Worm (Caenorhabditis elegans) whole organism, young adult: ENCODE results near the gene set-25.

Source experiments
- B0019.2 ChIP-seq: fragments of 200-800 bp; sonication (Bioruptor generic); conservative IDR thresholded peaks from 2 replicates; pipeline ENCODE4 v1.3.6; 2022; ENCODE audit warnings: missing genetic modification reagents, missing genetic modification characterization, missing compliant biosample characterization
- C06A6.2 ChIP-seq: fragments of 200-800 bp; sonication (Bioruptor generic); conservative IDR thresholded peaks from 2 replicates; pipeline ENCODE4 v1.3.6; 2022; ENCODE audit warnings: missing genetic modification characterization, missing compliant biosample characterization
- C17E4.6 ChIP-seq: fragments of 200-800 bp; sonication (Bioruptor generic); IDR thresholded peaks from 2 replicates; pipeline ENCODE4 v1.3.6; 2022; ENCODE audit warnings: missing genetic modification reagents, missing genetic modification characterization, missing compliant biosample characterization
- D2030.7 ChIP-seq: fragments of 200-800 bp; sonication (Bioruptor generic); IDR thresholded peaks from 2 replicates; pipeline ENCODE4 v1.3.6; 2022; ENCODE audit warnings: missing genetic modification reagents, missing genetic modification characterization, missing compliant biosample characterization
- F10E7.11 ChIP-seq: sonication (generic microtip); optimal IDR thresholded peaks from 2 replicates; lab custom pipeline; 2017; ENCODE audit warnings: mild to moderate bottlenecking, missing genetic modification characterization, moderate library complexity, missing compliant biosample characterization
- F23B12.7 ChIP-seq: sonication (generic microtip); optimal IDR thresholded peaks from 2 replicates; lab custom pipeline; 2017; ENCODE audit warnings: missing genetic modification characterization, mild to moderate bottlenecking, missing compliant biosample characterization, antibody characterized with exemption, moderate library complexity; ENCODE audit not compliant: insufficient read depth
- F49E8.2 ChIP-seq: sonication (generic microtip); optimal IDR thresholded peaks from 3 replicates; lab custom pipeline; 2017; ENCODE audit warnings: missing genetic modification characterization, mild to moderate bottlenecking, missing compliant biosample characterization, antibody characterized with exemption, moderate library complexity; ENCODE audit not compliant: insufficient read depth
- F55B11.4 ChIP-seq: sonication (generic microtip); optimal IDR thresholded peaks from 2 replicates; lab custom pipeline; 2016; ENCODE audit warnings: missing compliant biosample characterization, missing genetic modification characterization, borderline replicate concordance; ENCODE audit not compliant: insufficient read depth
- F57A8.1 ChIP-seq: fragments of 200-800 bp; sonication (Bioruptor generic); optimal IDR thresholded peaks from 2 replicates; lab custom pipeline; 2018; ENCODE audit warnings: mild to moderate bottlenecking, missing genetic modification characterization, moderate library complexity, missing compliant biosample characterization
- K12H6.12 ChIP-seq: fragments of 200-800 bp; sonication (Bioruptor generic); optimal IDR thresholded peaks from 2 replicates; lab custom pipeline; 2018; ENCODE audit warnings: mild to moderate bottlenecking, missing genetic modification characterization, missing compliant biosample characterization
- Y67H2A.10 ChIP-seq: fragments of 200-800 bp; sonication (Bioruptor generic); conservative IDR thresholded peaks from 2 replicates; pipeline ENCODE4 v1.3.6; 2022; ENCODE audit warnings: missing genetic modification reagents, missing genetic modification characterization, missing compliant biosample characterization
- Y79H2A.3 ChIP-seq: fragments of 200-800 bp; sonication (Bioruptor generic); conservative IDR thresholded peaks from 2 replicates; pipeline ENCODE4 v1.3.6; 2022; ENCODE audit warnings: missing genetic modification reagents, missing genetic modification characterization, missing compliant biosample characterization
- akir-1 ChIP-seq: fragments of 200-800 bp; sonication (Bioruptor generic); optimal IDR thresholded peaks from 2 replicates; lab custom pipeline; 2018; ENCODE audit warnings: mild to moderate bottlenecking, missing genetic modification characterization, moderate library complexity, missing compliant biosample characterization
- athp-1 ChIP-seq: sonication (generic microtip); optimal IDR thresholded peaks from 2 replicates; lab custom pipeline; 2017; ENCODE audit warnings: mild to moderate bottlenecking, missing genetic modification characterization, missing compliant biosample characterization
- attf-6 ChIP-seq: fragments of 200-800 bp; sonication (Bioruptor generic); IDR thresholded peaks from 2 replicates; pipeline ENCODE4 v1.3.6; 2022; ENCODE audit warnings: missing genetic modification reagents, missing genetic modification characterization, missing compliant biosample characterization
- ceh-27 ChIP-seq: fragments of 200-800 bp; sonication (Bioruptor generic); optimal IDR thresholded peaks from 2 replicates; lab custom pipeline; 2018; ENCODE audit warnings: mild to moderate bottlenecking, missing genetic modification characterization, moderate library complexity, missing compliant biosample characterization
- ceh-79 ChIP-seq: sonication (generic microtip); optimal IDR thresholded peaks from 2 replicates; lab custom pipeline; 2017; ENCODE audit warnings: mild to moderate bottlenecking, missing genetic modification characterization, missing compliant biosample characterization
- chd-7 ChIP-seq: sonication (generic microtip); optimal IDR thresholded peaks from 2 replicates; lab custom pipeline; 2016; ENCODE audit warnings: mild to moderate bottlenecking, missing genetic modification characterization, moderate library complexity, missing compliant biosample characterization
- dox-1 ChIP-seq: fragments of 200-800 bp; sonication (Bioruptor generic); IDR thresholded peaks from 2 replicates; pipeline ENCODE4 v1.3.6; 2022; ENCODE audit warnings: missing genetic modification reagents, missing genetic modification characterization, missing compliant biosample characterization
- dpl-1 ChIP-seq: fragments of 150-350 bp; optimal IDR thresholded peaks from 2 replicates; lab custom pipeline; 2014; ENCODE audit warnings: missing biosample characterization, missing genetic modification reagents, missing genetic modification characterization
- egl-18 ChIP-seq: fragments of 200-800 bp; sonication (Bioruptor generic); IDR thresholded peaks from 2 replicates; pipeline ENCODE4 v1.3.6; 2022; ENCODE audit warnings: missing genetic modification reagents, missing genetic modification characterization, missing compliant biosample characterization
- ekl-4 ChIP-seq: fragments of 200-800 bp; sonication (Bioruptor generic); IDR thresholded peaks from 2 replicates; pipeline ENCODE4 v1.3.6; 2022; ENCODE audit warnings: missing genetic modification reagents, missing genetic modification characterization, missing compliant biosample characterization
- gei-17 ChIP-seq: fragments of 200-800 bp; sonication (Bioruptor generic); optimal IDR thresholded peaks from 2 replicates; lab custom pipeline; 2018; ENCODE audit warnings: mild to moderate bottlenecking, missing genetic modification characterization, missing compliant biosample characterization
- hlh-12 ChIP-seq: sonication (generic microtip); optimal IDR thresholded peaks from 2 replicates; lab custom pipeline; 2016; ENCODE audit warnings: missing genetic modification characterization, missing compliant biosample characterization
- hmg-20 ChIP-seq: fragments of 200-800 bp; sonication (Bioruptor generic); IDR thresholded peaks from 2 replicates; pipeline ENCODE4 v1.3.6; 2022; ENCODE audit warnings: missing genetic modification reagents, missing genetic modification characterization, missing compliant biosample characterization
- hrde-1 ChIP-seq: sonication (generic microtip); optimal IDR thresholded peaks from 2 replicates; lab custom pipeline; 2016; ENCODE audit warnings: missing genetic modification characterization, mild to moderate bottlenecking, missing compliant biosample characterization, moderate library complexity, missing genotype, missing genetic modification reagents, borderline replicate concordance
- hsf-1 ChIP-seq: fragments of 200-800 bp; sonication (Bioruptor generic); IDR thresholded peaks from 2 replicates; pipeline ENCODE4 v1.3.6; 2022; ENCODE audit warnings: missing genetic modification reagents, missing genetic modification characterization, missing compliant biosample characterization
- lin-26 ChIP-seq: fragments of 200-800 bp; sonication (Bioruptor generic); IDR thresholded peaks from 2 replicates; pipeline ENCODE4 v1.3.6; 2022; ENCODE audit warnings: missing genetic modification reagents, missing genetic modification characterization, missing compliant biosample characterization
- lin-40 ChIP-seq: sonication (generic microtip); optimal IDR thresholded peaks from 2 replicates; lab custom pipeline; 2016; ENCODE audit warnings: missing genetic modification characterization, mild to moderate bottlenecking, missing compliant biosample characterization, missing genotype, missing genetic modification reagents
- lin-54 ChIP-seq: fragments of 200-800 bp; sonication (Bioruptor generic); optimal IDR thresholded peaks from 2 replicates; lab custom pipeline; 2018; ENCODE audit warnings: mild to moderate bottlenecking, missing genetic modification characterization, missing compliant biosample characterization
- lsy-27 ChIP-seq: sonication (generic microtip); optimal IDR thresholded peaks from 2 replicates; lab custom pipeline; 2017; ENCODE audit warnings: missing genetic modification characterization, mild to moderate bottlenecking, missing compliant biosample characterization, antibody characterized with exemption, missing genotype, borderline replicate concordance; ENCODE audit not compliant: insufficient read depth
- mel-28 ChIP-seq: sonication (generic microtip); optimal IDR thresholded peaks from 2 replicates; lab custom pipeline; 2016; ENCODE audit warnings: borderline replicate concordance, mild to moderate bottlenecking, missing genetic modification characterization, missing compliant biosample characterization
- mes-4 ChIP-seq: sonication (generic microtip); optimal IDR thresholded peaks from 2 replicates; lab custom pipeline; 2016; ENCODE audit warnings: missing genotype, missing genetic modification characterization, missing compliant biosample characterization
- nfyb-1 ChIP-seq: fragments of 200-800 bp; sonication (Bioruptor generic); IDR thresholded peaks from 2 replicates; pipeline ENCODE4 v1.3.6; 2022; ENCODE audit warnings: missing genetic modification reagents, missing genetic modification characterization, missing compliant biosample characterization
- nhr-179 ChIP-seq: sonication (generic microtip); optimal IDR thresholded peaks from 2 replicates; lab custom pipeline; 2016; ENCODE audit warnings: mild to moderate bottlenecking, missing genetic modification characterization, missing compliant biosample characterization
- pbrm-1 ChIP-seq: fragments of 200-800 bp; sonication (Bioruptor generic); IDR thresholded peaks from 2 replicates; pipeline ENCODE4 v1.3.6; 2022; ENCODE audit warnings: missing genetic modification reagents, missing genetic modification characterization, missing compliant biosample characterization
- rcor-1 ChIP-seq: fragments of 200-800 bp; sonication (Bioruptor generic); IDR thresholded peaks from 2 replicates; pipeline ENCODE4 v1.3.6; 2022; ENCODE audit warnings: missing genetic modification reagents, missing genetic modification characterization, missing compliant biosample characterization
- sdz-38 ChIP-seq: sonication (generic microtip); optimal IDR thresholded peaks from 2 replicates; lab custom pipeline; 2016; ENCODE audit warnings: missing genotype, missing genetic modification characterization, missing compliant biosample characterization
- snpc-1.1 ChIP-seq: sonication (generic microtip); optimal IDR thresholded peaks from 2 replicates; lab custom pipeline; 2017; ENCODE audit warnings: missing genetic modification characterization, mild to moderate bottlenecking, missing compliant biosample characterization, antibody characterized with exemption, moderate library complexity, missing genotype, missing genetic modification reagents; ENCODE audit not compliant: insufficient read depth
- snpc-3.4 ChIP-seq: sonication (generic microtip); optimal IDR thresholded peaks from 2 replicates; lab custom pipeline; 2017; ENCODE audit warnings: missing genetic modification characterization, mild to moderate bottlenecking, missing compliant biosample characterization, antibody characterized with exemption, moderate library complexity, missing genotype, missing genetic modification reagents
- tbx-9 ChIP-seq: sonication (generic microtip); optimal IDR thresholded peaks from 2 replicates; lab custom pipeline; 2016; ENCODE audit warnings: borderline replicate concordance, missing genetic modification characterization, inconsistent platforms, missing compliant biosample characterization
- ztf-28 ChIP-seq: fragments of 200-800 bp; sonication (Bioruptor generic); IDR thresholded peaks from 2 replicates; pipeline ENCODE4 v1.3.6; 2022; ENCODE audit warnings: missing genetic modification reagents, missing genetic modification characterization, missing compliant biosample characterization
- ztf-3 ChIP-seq: fragments of 200-800 bp; sonication (Bioruptor generic); optimal IDR thresholded peaks from 2 replicates; lab custom pipeline; 2018; ENCODE audit warnings: mild to moderate bottlenecking, missing genetic modification characterization, missing compliant biosample characterization
- ztf-6 ChIP-seq: fragments of 200-800 bp; sonication (Bioruptor generic); IDR thresholded peaks from 2 replicates; pipeline ENCODE4 v1.3.6; 2022; ENCODE audit warnings: missing genetic modification reagents, missing genetic modification characterization, missing compliant biosample characterization

set-25 gene

DNA sequence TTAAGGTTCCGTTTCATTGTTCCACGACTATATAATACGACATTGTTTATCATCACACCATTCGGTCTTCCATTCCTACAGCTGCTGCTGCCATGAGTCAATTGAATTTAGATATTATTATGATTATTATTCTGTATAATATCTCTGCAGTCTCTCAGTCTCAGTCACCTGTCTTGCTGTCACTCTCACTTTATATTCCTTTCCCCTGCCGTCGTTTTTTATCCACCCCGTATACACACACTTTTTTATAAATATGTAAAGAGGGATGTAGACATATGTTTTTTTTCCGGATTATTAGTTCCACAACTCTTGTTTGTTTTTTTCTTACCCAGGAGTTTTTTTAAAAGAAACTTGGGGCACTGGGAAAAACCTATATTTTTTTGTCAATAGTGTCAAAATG is 20.7 kb downstream of the set-25 start:
- TF ChIP-seq chd-7 (tag; lab: Kevin White, UChicago) (no peak), K12H6.12 (tag; lab: Kevin White, UChicago) (no peak), ekl-4 (no peak), lin-54 (GFP tag; lab: Kevin White, UChicago) (no peak), Y67H2A.10 (GFP tag; lab: Robert Waterston, UW) (no peak), snpc-3.4 (no peak)

DNA sequence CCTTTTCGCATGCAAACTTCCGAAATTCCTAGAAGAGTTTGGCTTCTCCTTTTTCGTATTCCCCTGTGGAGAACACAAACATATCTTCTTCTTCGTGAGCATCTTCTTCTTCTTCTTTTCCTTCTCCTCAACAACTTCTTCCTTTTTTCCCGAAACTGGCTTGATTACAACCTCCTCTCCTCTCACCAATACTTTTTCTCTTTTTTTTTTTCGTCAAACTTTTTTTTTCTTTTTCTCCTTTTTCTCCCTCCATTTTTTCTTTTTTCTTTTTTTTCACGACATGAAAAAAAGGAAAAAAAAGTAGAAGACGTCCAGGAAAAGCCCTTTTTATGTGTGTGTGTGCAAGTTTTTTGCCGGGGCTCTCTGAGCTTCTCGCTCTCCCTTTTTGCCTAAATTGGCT is 22.0 kb downstream of the set-25 start:
- peak; percentile 14 for TF ChIP-seq lin-40 (tag; lab: Kevin White, UChicago)
- TF ChIP-seq snpc-1.1 (tag; lab: Kevin White, UChicago) = no peak
- no peak for TF ChIP-seq hlh-12 (tag; lab: Kevin White, UChicago)
- TF ChIP-seq attf-6 (GFP tag; lab: Robert Waterston, UW) = no peak

DNA sequence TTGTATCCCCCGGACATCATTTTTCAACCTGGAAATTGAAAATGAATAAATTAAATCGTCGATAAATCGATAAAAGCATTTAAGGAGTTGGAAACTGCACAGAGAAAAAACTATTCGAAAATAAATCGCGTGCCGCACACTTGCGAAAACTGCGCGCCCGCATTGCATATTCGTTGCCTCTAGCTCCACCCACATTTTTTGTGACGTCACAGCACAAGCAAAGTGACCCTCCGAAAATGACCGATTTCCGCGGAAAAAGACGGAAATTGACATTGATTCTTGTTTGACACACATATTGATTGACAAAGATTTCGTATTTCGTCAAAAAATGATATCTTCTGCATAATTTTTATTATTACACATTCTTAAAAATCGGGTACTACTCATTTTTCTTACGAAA is 24.0 kb downstream of the set-25 start, which contains the start of gene cpf-2:
Gene cpf-2 (minus strand): TSS at position 28 of the 400 bp plus-strand sequence.
- TF ChIP-seq akir-1 (GFP tag; lab: Kevin White, UChicago) (no peak), sdz-38 (no peak), C17E4.6 (GFP tag; lab: Robert Waterston, UW) (no peak), F57A8.1 (GFP tag; lab: Kevin White, UChicago) (no peak), ceh-27 (peak; percentile 20), egl-18 (GFP tag; lab: Robert Waterston, UW) (no peak), F49E8.2 (tag; lab: Kevin White, UChicago) (peak; percentile 17), pbrm-1 (peak; percentile 61; the same call in 1 of the 2 replicates), mel-28 (tag; lab: Kevin White, UChicago) (no peak), lin-26 (GFP tag; lab: Robert Waterston, UW) (0 out of 2 replicates have a peak, but pooled peaks have one; percentile 26), dpl-1 (GFP tag; lab: Kevin White, UChicago) (no peak), ceh-79 (tag; lab: Kevin White, UChicago) (no peak), F23B12.7 (tag; lab: Kevin White, UChicago) (no peak), nhr-179 (tag; lab: Kevin White, UChicago) (no peak), mes-4 (tag; lab: Kevin White, UChicago) (no peak), ztf-3 (GFP tag; lab: Kevin White, UChicago) (no peak), nfyb-1 (GFP tag; lab: Robert Waterston, UW) (peak; percentile 48; the same call in 1 of the 2 replicates), ztf-6 (0 out of 2 replicates have a peak, but pooled peaks have one; percentile 15), gei-17 (GFP tag; lab: Kevin White, UChicago) (no peak), D2030.7 (GFP tag; lab: Robert Waterston, UW) (0 out of 2 replicates have a peak, but pooled peaks have one; percentile 24), hmg-20 (no peak), tbx-9 (tag; lab: Kevin White, UChicago) (no peak), dox-1 (GFP tag; lab: Robert Waterston, UW) (peak; percentile 79), lsy-27 (no peak), F55B11.4 (no peak), rcor-1 (peak; percentile 23; the same call in 1 of the 2 replicates), chd-7 (tag; lab: Kevin White, UChicago) (peak; percentile 13), ztf-28 (GFP tag; lab: Robert Waterston, UW) (no peak), athp-1 (tag; lab: Kevin White, UChicago) (no peak), hsf-1 (GFP tag; lab: Robert Waterston, UW) (no peak), B0019.2 (no peak), F10E7.11 (no peak), hrde-1 (tag; lab: Kevin White, UChicago) (peak; percentile 1), C06A6.2 (GFP tag; lab: Robert Waterston, UW) (peak; percentile 67), Y79H2A.3 (GFP tag; lab: Robert Waterston, UW) (no peak)
